Worm (Caenorhabditis elegans) whole organism, late embryonic: ENCODE results near the gene rig-1.
A peak's percentile ranks its signal among the peaks of the same experiment; 100 is the strongest.

ENCODE experiments used
- C08G9.2 ChIP-seq: sonication (generic microtip); optimal IDR thresholded peaks from 2 replicates; lab custom pipeline; 2016; ENCODE audit warnings: mild to moderate bottlenecking, missing genetic modification characterization, moderate library complexity, missing compliant biosample characterization
- F13H6.1 ChIP-seq: sonication (generic microtip); optimal IDR thresholded peaks from 2 replicates; lab custom pipeline; 2016; ENCODE audit warnings: missing genetic modification characterization, missing compliant biosample characterization
- K02D7.2 ChIP-seq: sonication (generic microtip); optimal IDR thresholded peaks from 2 replicates; lab custom pipeline; 2017; ENCODE audit warnings: mild to moderate bottlenecking, missing genetic modification characterization, missing compliant biosample characterization
- K09A11.1 ChIP-seq: sonication (generic microtip); optimal IDR thresholded peaks from 2 replicates; lab custom pipeline; 2017; ENCODE audit warnings: antibody characterized with exemption, mild to moderate bottlenecking, missing genetic modification characterization, missing compliant biosample characterization; ENCODE audit not compliant: insufficient read depth
- T23F11.4 ChIP-seq: fragments of 200-800 bp; sonication (Bioruptor generic); optimal IDR thresholded peaks from 2 replicates; lab custom pipeline; 2018; ENCODE audit warnings: mild to moderate bottlenecking, missing genetic modification characterization, missing compliant biosample characterization
- Y22D7AL.16 ChIP-seq: sonication (generic microtip); optimal IDR thresholded peaks from 2 replicates; lab custom pipeline; 2016; ENCODE audit warnings: missing genetic modification characterization, missing compliant biosample characterization
- ceh-14 ChIP-seq: sonication (generic microtip); optimal IDR thresholded peaks from 2 replicates; lab custom pipeline; 2016; ENCODE audit warnings: missing genotype, missing genetic modification characterization, missing compliant biosample characterization
- ceh-2 ChIP-seq: sonication (generic microtip); optimal IDR thresholded peaks from 2 replicates; lab custom pipeline; 2016; ENCODE audit warnings: missing genotype, missing genetic modification characterization, missing compliant biosample characterization
- ceh-22 ChIP-seq: sonication (generic microtip); optimal IDR thresholded peaks from 2 replicates; lab custom pipeline; 2017; ENCODE audit warnings: missing biosample characterization, missing genetic modification characterization
- ceh-24 ChIP-seq: sonication (generic microtip); optimal IDR thresholded peaks from 2 replicates; lab custom pipeline; 2016; ENCODE audit warnings: mild to moderate bottlenecking, missing genetic modification characterization, missing compliant biosample characterization
- ceh-30 ChIP-seq: fragments of 150-350 bp; optimal IDR thresholded peaks from 2 replicates; lab custom pipeline; 2014; ENCODE audit warnings: missing biosample characterization, missing genetic modification characterization
- ceh-34 ChIP-seq: sonication (generic microtip); optimal IDR thresholded peaks from 2 replicates; lab custom pipeline; 2016; ENCODE audit warnings: mild to moderate bottlenecking, missing genetic modification characterization, missing compliant biosample characterization
- ceh-45 ChIP-seq: fragments of 200-800 bp; sonication (Bioruptor generic); IDR thresholded peaks from 2 replicates; pipeline ENCODE4 v1.3.6; 2022; ENCODE audit warnings: missing genetic modification reagents, missing genetic modification characterization, missing compliant biosample characterization
- ceh-6 ChIP-seq: fragments of 200-800 bp; sonication (Bioruptor generic); optimal IDR thresholded peaks from 2 replicates; lab custom pipeline; 2018; ENCODE audit warnings: mild to moderate bottlenecking, missing genetic modification characterization, missing compliant biosample characterization
- ceh-9 ChIP-seq: sonication (generic microtip); optimal IDR thresholded peaks from 2 replicates; lab custom pipeline; 2016; ENCODE audit warnings: mild to moderate bottlenecking, missing genetic modification characterization, inconsistent platforms, missing compliant biosample characterization
- dmd-4 ChIP-seq: sonication (generic microtip); optimal IDR thresholded peaks from 2 replicates; lab custom pipeline; 2016; ENCODE audit warnings: borderline replicate concordance, missing genetic modification characterization, missing compliant biosample characterization
- dve-1 ChIP-seq: sonication (generic microtip); optimal IDR thresholded peaks from 2 replicates; lab custom pipeline; 2017; ENCODE audit warnings: antibody characterized with exemption, mild to moderate bottlenecking, missing genetic modification characterization, missing compliant biosample characterization
- elt-4 ChIP-seq: sonication (generic microtip); optimal IDR thresholded peaks from 2 replicates; lab custom pipeline; 2016; ENCODE audit warnings: missing genetic modification characterization, missing compliant biosample characterization
- eyg-1 ChIP-seq: sonication (generic microtip); optimal IDR thresholded peaks from 2 replicates; lab custom pipeline; 2016; ENCODE audit warnings: missing genotype, missing genetic modification characterization, missing compliant biosample characterization
- fax-1 ChIP-seq: sonication (generic microtip); optimal IDR thresholded peaks from 2 replicates; lab custom pipeline; 2016; ENCODE audit warnings: missing genotype, missing genetic modification characterization, missing compliant biosample characterization
- fkh-10 ChIP-seq: fragments of 150-350 bp; optimal IDR thresholded peaks from 2 replicates; lab custom pipeline; 2014; ENCODE audit warnings: missing biosample characterization, missing genetic modification reagents, missing genetic modification characterization
- hlh-13 ChIP-seq: fragments of 200-800 bp; sonication (Bioruptor generic); optimal IDR thresholded peaks from 2 replicates; lab custom pipeline; 2018; ENCODE audit warnings: mild to moderate bottlenecking, missing genetic modification characterization, missing compliant biosample characterization
- hlh-15 ChIP-seq: sonication (generic microtip); optimal IDR thresholded peaks from 2 replicates; lab custom pipeline; 2016; ENCODE audit warnings: missing genetic modification characterization, missing compliant biosample characterization
- hlh-6 ChIP-seq: sonication (generic microtip); optimal IDR thresholded peaks from 2 replicates; lab custom pipeline; 2016; ENCODE audit warnings: missing genotype, missing genetic modification characterization, missing compliant biosample characterization
- hlh-8 ChIP-seq: sonication (generic microtip); optimal IDR thresholded peaks from 2 replicates; lab custom pipeline; 2016; ENCODE audit warnings: missing genotype, missing genetic modification characterization, missing compliant biosample characterization
- nfya-1 ChIP-seq: sonication (generic microtip); optimal IDR thresholded peaks from 2 replicates; lab custom pipeline; 2017; ENCODE audit warnings: missing genetic modification characterization, mild to moderate bottlenecking, missing compliant biosample characterization, antibody characterized with exemption, moderate library complexity
- nhr-11 ChIP-seq: fragments of 150-350 bp; optimal IDR thresholded peaks from 2 replicates; lab custom pipeline; 2014; ENCODE audit warnings: missing biosample characterization, missing genetic modification characterization
- nhr-232 ChIP-seq: sonication (generic microtip); optimal IDR thresholded peaks from 2 replicates; lab custom pipeline; 2016; ENCODE audit warnings: missing genetic modification characterization, missing compliant biosample characterization
- odd-2 ChIP-seq: sonication (generic microtip); optimal IDR thresholded peaks from 2 replicates; lab custom pipeline; 2017; ENCODE audit warnings: antibody characterized with exemption, mild to moderate bottlenecking, missing genetic modification characterization, missing compliant biosample characterization
- pag-3 ChIP-seq: sonication (generic microtip); optimal IDR thresholded peaks from 2 replicates; lab custom pipeline; 2016; ENCODE audit warnings: missing compliant biosample characterization, missing genetic modification characterization, borderline replicate concordance
- pat-9 ChIP-seq: fragments of 200-800 bp; sonication (Bioruptor generic); optimal IDR thresholded peaks from 2 replicates; lab custom pipeline; 2018; ENCODE audit warnings: mild to moderate bottlenecking, missing genetic modification characterization, moderate library complexity, missing compliant biosample characterization
- pax-1 ChIP-seq: fragments of 150-350 bp; optimal IDR thresholded peaks from 2 replicates; lab custom pipeline; 2014; ENCODE audit warnings: missing biosample characterization, missing genetic modification characterization
- pha-4 ChIP-seq: fragments of 150-350 bp; optimal IDR thresholded peaks from 2 replicates; lab custom pipeline; 2018; ENCODE audit warnings: missing biosample characterization, missing genetic modification reagents, missing genetic modification characterization
- pqm-1 ChIP-seq: sonication (generic microtip); optimal IDR thresholded peaks from 2 replicates; lab custom pipeline; 2016; ENCODE audit warnings: missing genetic modification characterization, missing compliant biosample characterization
- pros-1 ChIP-seq: fragments of 150-350 bp; optimal IDR thresholded peaks from 2 replicates; lab custom pipeline; 2014; ENCODE audit warnings: missing biosample characterization, missing genetic modification reagents, missing genetic modification characterization
- rnt-1 ChIP-seq: sonication (generic microtip); optimal IDR thresholded peaks from 2 replicates; lab custom pipeline; 2016; ENCODE audit warnings: missing genetic modification characterization, missing compliant biosample characterization
- sdc-2 ChIP-seq: sonication (generic microtip); optimal IDR thresholded peaks from 2 replicates; lab custom pipeline; 2016; ENCODE audit warnings: missing genotype, missing genetic modification characterization, missing compliant biosample characterization
- sox-4 ChIP-seq: sonication (generic microtip); optimal IDR thresholded peaks from 2 replicates; lab custom pipeline; 2017; ENCODE audit warnings: mild to moderate bottlenecking, missing genetic modification characterization, inconsistent platforms, missing compliant biosample characterization
- tbx-7 ChIP-seq: sonication (generic microtip); optimal IDR thresholded peaks from 2 replicates; lab custom pipeline; 2016; ENCODE audit warnings: missing genotype, missing genetic modification characterization, missing compliant biosample characterization
- ttx-3 ChIP-seq: sonication (generic microtip); optimal IDR thresholded peaks from 2 replicates; lab custom pipeline; 2016; ENCODE audit warnings: missing genetic modification reagents, missing genetic modification characterization, missing compliant biosample characterization
- unc-3 ChIP-seq, 2 experiments: fragments of 200-800 bp in 1 of 2; sonication (Bioruptor generic) in 1 of 2; sonication (generic microtip) in 1 of 2; conservative IDR thresholded peaks in 1 of 2; optimal IDR thresholded peaks in 1 of 2; 2 replicates each; pipeline versions ENCODE4 v1.3.6 to Lab custom; 2016 to 2022; ENCODE audit warnings: missing compliant biosample characterization in 2 of 2, missing genetic modification characterization in 2 of 2, missing genetic modification reagents in 1 of 2
- unc-55 ChIP-seq: sonication (generic microtip); optimal IDR thresholded peaks from 2 replicates; lab custom pipeline; 2017; ENCODE audit warnings: missing biosample characterization, missing genetic modification reagents, missing genetic modification characterization
- unc-86 ChIP-seq: sonication (generic microtip); optimal IDR thresholded peaks from 2 replicates; lab custom pipeline; 2016; ENCODE audit warnings: missing genetic modification characterization, missing compliant biosample characterization
- zip-5 ChIP-seq: sonication (generic microtip); optimal IDR thresholded peaks from 2 replicates; lab custom pipeline; 2016; ENCODE audit warnings: missing genetic modification characterization, missing compliant biosample characterization
- ztf-16 ChIP-seq: sonication (generic microtip); optimal IDR thresholded peaks from 2 replicates; lab custom pipeline; 2017; ENCODE audit warnings: missing genetic modification characterization, missing compliant biosample characterization

Gene rig-1

DNA sequence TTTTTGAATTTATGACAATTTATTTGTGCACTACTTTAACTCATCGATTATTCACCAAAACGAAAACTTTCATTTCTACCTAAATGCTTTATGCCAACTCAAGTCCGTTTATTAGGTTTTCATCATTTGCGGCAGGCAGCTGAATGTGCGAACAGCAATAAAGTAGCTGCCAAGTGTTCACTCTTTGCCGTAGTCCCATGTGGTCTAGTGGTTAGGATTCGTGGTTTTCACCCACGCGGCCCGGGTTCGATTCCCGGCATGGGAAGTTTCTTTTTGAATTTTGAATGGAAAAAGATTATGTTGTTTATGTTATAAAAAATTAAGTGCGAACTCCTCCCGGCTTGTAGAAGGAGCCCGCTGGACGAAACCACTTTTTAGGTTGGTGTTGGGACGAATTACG, 14.1 kb upstream of the rig-1 start (continued):
- TF ChIP-seq ceh-24 (tag; lab: Kevin White, UChicago) (no peak), pat-9 (tag; lab: Kevin White, UChicago) (peak; percentile 59), odd-2 (no peak), elt-4 (tag; lab: Kevin White, UChicago) (no peak), T23F11.4 (GFP tag; lab: Kevin White, UChicago) (peak; percentile 10), nhr-11 (tag; lab: Kevin White, UChicago) (no peak), nhr-232 (tag; lab: Kevin White, UChicago) (peak; percentile 68), dmd-4 (tag; lab: Kevin White, UChicago) (no peak), hlh-15 (tag; lab: Kevin White, UChicago) (no peak), unc-3 (GFP tag; conservative IDR thresholded peaks at IDR 0.05; lab: Robert Waterston, UW) (peak; percentile 79), unc-3 (tag; optimal IDR thresholded peaks at IDR 0.05; lab: Kevin White, UChicago) (peak; percentile 38), eyg-1 (tag; lab: Kevin White, UChicago) (peak; percentile 82), K02D7.2 (tag; lab: Kevin White, UChicago) (peak; percentile 56), hlh-13 (GFP tag; lab: Kevin White, UChicago) (peak; percentile 5), ceh-34 (tag; lab: Kevin White, UChicago) (peak; percentile 31), ceh-22 (tag; lab: Kevin White, UChicago) (no peak), ceh-6 (GFP tag; lab: Kevin White, UChicago) (peak; percentile 78), tbx-7 (no peak), sox-4 (tag; lab: Kevin White, UChicago) (peak; percentile 69), C08G9.2 (tag; lab: Kevin White, UChicago) (peak; percentile 66), pros-1 (tag; lab: Kevin White, UChicago) (no peak), fax-1 (tag; lab: Kevin White, UChicago) (peak; percentile 59), hlh-8 (no peak), pag-3 (tag; lab: Kevin White, UChicago) (no peak), sdc-2 (tag; lab: Kevin White, UChicago) (peak; percentile 76), rnt-1 (tag; lab: Kevin White, UChicago) (peak; percentile 21), pha-4 (tag; lab: Kevin White, UChicago) (no peak), F13H6.1 (tag; lab: Kevin White, UChicago) (peak; percentile 3), unc-55 (no peak), K09A11.1 (tag; lab: Kevin White, UChicago) (peak; percentile 25), fkh-10 (GFP tag; lab: Kevin White, UChicago) (no peak), ceh-45 (GFP tag; lab: Robert Waterston, UW) (no peak), dve-1 (tag; lab: Kevin White, UChicago) (peak; percentile 17), pqm-1 (no peak), Y22D7AL.16 (peak; percentile 53), unc-86 (tag; lab: Kevin White, UChicago) (peak; percentile 67), hlh-6 (tag; lab: Kevin White, UChicago) (peak; percentile 77), ceh-2 (tag; lab: Kevin White, UChicago) (peak; percentile 34), zip-5 (tag; lab: Kevin White, UChicago) (peak; percentile 45), pax-1 (no peak), ttx-3 (tag; lab: Kevin White, UChicago) (peak; percentile 69), ceh-30 (tag; lab: Kevin White, UChicago) (no peak), ceh-14 (no peak), ceh-9 (tag; lab: Kevin White, UChicago) (no peak), ztf-16 (tag; lab: Kevin White, UChicago) (peak; percentile 66), nfya-1 (tag; lab: Kevin White, UChicago) (no peak)
